Worm (Caenorhabditis elegans) whole organism, L2 larva: ENCODE data around the gene nasp-2.

Source experiments
- C34F6.9 ChIP-seq: fragments of 150-350 bp; optimal IDR thresholded peaks from 2 replicates; lab custom pipeline; 2014; ENCODE audit warnings: missing biosample characterization, missing genetic modification characterization
- F13H6.1 ChIP-seq: sonication (generic microtip); optimal IDR thresholded peaks from 2 replicates; lab custom pipeline; 2016; ENCODE audit warnings: missing genetic modification characterization, missing compliant biosample characterization
- R02D3.7 ChIP-seq: fragments of 150-350 bp; optimal IDR thresholded peaks from 2 replicates; lab custom pipeline; 2014; ENCODE audit warnings: missing biosample characterization, missing genetic modification characterization
- Y55F3AM.14 ChIP-seq: fragments of 200-800 bp; sonication (Bioruptor generic); optimal IDR thresholded peaks from 2 replicates; lab custom pipeline; 2018; ENCODE audit warnings: mild to moderate bottlenecking, missing genetic modification characterization, missing compliant biosample characterization
- ZK546.5 ChIP-seq: sonication (generic microtip); optimal IDR thresholded peaks from 2 replicates; lab custom pipeline; 2017; ENCODE audit warnings: missing biosample characterization, missing genetic modification characterization
- alr-1 ChIP-seq: fragments of 150-350 bp; optimal IDR thresholded peaks from 2 replicates; lab custom pipeline; 2014; ENCODE audit warnings: missing biosample characterization, missing genetic modification characterization
- ama-1 ChIP-seq: fragments of 150-350 bp; optimal IDR thresholded peaks from 2 replicates; lab custom pipeline; 2018; ENCODE audit warnings: inconsistent platforms
- blmp-1 ChIP-seq: sonication (generic microtip); optimal IDR thresholded peaks from 2 replicates; lab custom pipeline; 2017; ENCODE audit warnings: missing genetic modification characterization, mild to moderate bottlenecking, missing compliant biosample characterization, antibody characterized with exemption, moderate library complexity; ENCODE audit not compliant: insufficient read depth
- ceh-16 ChIP-seq: fragments of 150-350 bp; optimal IDR thresholded peaks from 2 replicates; lab custom pipeline; 2014; ENCODE audit warnings: missing biosample characterization, missing genetic modification characterization
- ceh-82 ChIP-seq: fragments of 150-350 bp; optimal IDR thresholded peaks from 2 replicates; lab custom pipeline; 2014; ENCODE audit warnings: missing biosample characterization, missing genetic modification characterization
- elt-1 ChIP-seq: fragments of 150-350 bp; optimal IDR thresholded peaks from 2 replicates; lab custom pipeline; 2014; ENCODE audit warnings: missing biosample characterization, missing genetic modification characterization
- fos-1 ChIP-seq: fragments of 150-350 bp; optimal IDR thresholded peaks from 2 replicates; lab custom pipeline; 2014; ENCODE audit warnings: missing biosample characterization, missing genetic modification characterization
- gmeb-1 ChIP-seq: fragments of 150-350 bp; optimal IDR thresholded peaks from 2 replicates; lab custom pipeline; 2014; ENCODE audit warnings: missing biosample characterization, missing genetic modification characterization
- lin-13 ChIP-seq: fragments of 150-350 bp; optimal IDR thresholded peaks from 2 replicates; lab custom pipeline; 2014; ENCODE audit warnings: missing biosample characterization, missing genetic modification reagents, missing genetic modification characterization
- lin-39 ChIP-seq: fragments of 150-350 bp; optimal IDR thresholded peaks from 2 replicates; lab custom pipeline; 2014; ENCODE audit warnings: missing biosample characterization, missing genetic modification reagents, missing genetic modification characterization
- lsy-2 ChIP-seq, 2 experiments: fragments of 150-350 bp in 1 of 2; sonication (generic microtip) in 1 of 2; optimal IDR thresholded peaks; 2 replicates each; lab custom pipeline; 2014 to 2017; ENCODE audit warnings: missing biosample characterization in 2 of 2, missing genetic modification characterization in 2 of 2
- mab-5 ChIP-seq: fragments of 150-350 bp; optimal IDR thresholded peaks from 2 replicates; lab custom pipeline; 2014; ENCODE audit warnings: missing biosample characterization, missing genetic modification characterization
- mbf-1 ChIP-seq: sonication (generic microtip); optimal IDR thresholded peaks from 2 replicates; lab custom pipeline; 2017; ENCODE audit warnings: missing biosample characterization, missing genetic modification characterization
- nhr-10 ChIP-seq: sonication (generic microtip); optimal IDR thresholded peaks from 2 replicates; lab custom pipeline; 2017; ENCODE audit warnings: missing biosample characterization, missing genetic modification characterization
- nhr-21 ChIP-seq: fragments of 150-350 bp; optimal IDR thresholded peaks from 2 replicates; lab custom pipeline; 2014; ENCODE audit warnings: missing biosample characterization, missing genetic modification characterization
- nhr-23 ChIP-seq: fragments of 150-350 bp; optimal IDR thresholded peaks from 2 replicates; lab custom pipeline; 2014; ENCODE audit warnings: missing biosample characterization, missing genetic modification reagents, missing genetic modification characterization
- nhr-237 ChIP-seq: fragments of 150-350 bp; optimal IDR thresholded peaks from 2 replicates; lab custom pipeline; 2014; ENCODE audit warnings: missing biosample characterization, missing genetic modification characterization
- nhr-25 ChIP-seq: fragments of 150-350 bp; sonication (generic microtip); optimal IDR thresholded peaks from 3 replicates; lab custom pipeline; 2014; ENCODE audit warnings: missing biosample characterization, missing genetic modification characterization
- nhr-6 ChIP-seq: fragments of 150-350 bp; optimal IDR thresholded peaks from 2 replicates; lab custom pipeline; 2014; ENCODE audit warnings: missing biosample characterization, missing genetic modification characterization
- peb-1 ChIP-seq: fragments of 150-350 bp; optimal IDR thresholded peaks from 2 replicates; lab custom pipeline; 2014; ENCODE audit warnings: missing biosample characterization, missing genetic modification characterization
- skn-1 ChIP-seq: sonication (generic microtip); optimal IDR thresholded peaks from 2 replicates; lab custom pipeline; 2017; ENCODE audit warnings: missing biosample characterization, missing genetic modification characterization
- sma-3 ChIP-seq: sonication (generic microtip); optimal IDR thresholded peaks from 2 replicates; lab custom pipeline; 2016; ENCODE audit warnings: missing genetic modification reagents, missing genetic modification characterization, missing compliant biosample characterization
- sma-9 ChIP-seq, 2 experiments: fragments of 150-350 bp in 1 of 2; sonication (generic microtip) in 1 of 2; optimal IDR thresholded peaks; 2 replicates each; lab custom pipeline; 2014 to 2016; ENCODE audit warnings: missing genetic modification characterization in 2 of 2, mild to moderate bottlenecking in 1 of 2, missing biosample characterization in 1 of 2, missing compliant biosample characterization in 1 of 2, missing genetic modification reagents in 1 of 2, moderate library complexity in 1 of 2
- snpc-4 ChIP-seq: fragments of 150-350 bp; optimal IDR thresholded peaks from 2 replicates; lab custom pipeline; 2014; ENCODE audit warnings: missing biosample characterization, missing genetic modification characterization
- unc-55 ChIP-seq: fragments of 150-350 bp; sonication (generic microtip); optimal IDR thresholded peaks from 3 replicates; lab custom pipeline; 2014; ENCODE audit warnings: missing biosample characterization, missing genetic modification reagents, missing genetic modification characterization
- ztf-4 ChIP-seq: fragments of 150-350 bp; optimal IDR thresholded peaks from 2 replicates; lab custom pipeline; 2014; ENCODE audit warnings: missing biosample characterization, missing genetic modification characterization

The nasp-2 gene

DNA sequence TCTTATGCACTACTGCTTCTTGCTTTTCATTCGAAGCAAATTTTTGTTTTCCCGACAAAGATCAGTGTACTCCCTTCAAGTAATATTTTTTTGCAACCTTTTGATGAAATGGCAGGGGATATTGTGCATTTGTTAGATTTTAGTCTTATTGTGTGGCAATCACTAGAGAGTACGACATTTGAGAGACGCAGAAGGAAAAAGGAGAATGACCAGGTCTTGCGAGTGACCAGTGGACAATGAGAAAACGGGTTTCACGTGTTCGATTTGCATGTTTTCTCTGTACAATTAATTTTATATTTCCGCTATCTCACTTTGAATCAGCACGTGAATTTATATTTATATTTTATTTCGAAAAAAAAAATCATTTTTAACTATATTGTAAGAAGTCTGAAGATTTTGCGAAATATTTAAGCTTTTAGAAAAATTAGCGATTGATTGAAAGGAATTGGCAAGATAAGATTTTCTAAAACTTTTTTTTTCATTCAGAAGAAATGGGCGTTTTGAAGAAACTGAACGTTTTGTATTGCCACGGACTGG, 23.9 kb upstream of the nasp-2 start, which contains the start of gene C50B6.9:
TSS of gene C50B6.9 (plus strand) at position 487 of the 537 bp plus-strand sequence.
- TF ChIP-seq nhr-23 (tag; lab: Kevin White, UChicago) (no peak), F13H6.1 (tag; lab: Kevin White, UChicago) (peak; percentile 3)

DNA sequence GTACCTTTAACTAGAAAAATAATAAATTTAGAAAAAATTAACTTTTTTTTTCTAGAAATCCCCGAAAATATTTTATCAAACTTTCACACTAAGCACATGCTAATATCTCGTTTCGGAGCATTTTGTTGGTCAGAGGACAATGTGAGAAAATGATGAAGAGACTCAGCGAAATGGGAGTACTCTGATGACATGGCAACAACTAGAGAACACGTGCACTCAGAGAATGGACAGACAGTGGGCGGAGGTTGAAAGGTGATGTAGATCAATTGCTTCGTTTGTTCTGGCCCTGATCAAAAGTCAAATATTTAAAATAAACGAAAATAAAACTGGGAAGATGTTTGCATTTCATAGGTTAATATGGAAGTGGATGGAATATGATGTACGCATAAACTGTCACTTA, 22.4 kb upstream of the nasp-2 start:
- TF ChIP-seq sma-9 (GFP tag; optimal IDR thresholded peaks at IDR 0.05; lab: Kevin White, UChicago) (peak; percentile 68), sma-9 (tag; optimal IDR thresholded peaks at IDR 0.05; lab: Kevin White, UChicago) (no peak), gmeb-1 (tag; lab: Kevin White, UChicago) (no peak), fos-1 (tag; lab: Kevin White, UChicago) (no peak)

DNA sequence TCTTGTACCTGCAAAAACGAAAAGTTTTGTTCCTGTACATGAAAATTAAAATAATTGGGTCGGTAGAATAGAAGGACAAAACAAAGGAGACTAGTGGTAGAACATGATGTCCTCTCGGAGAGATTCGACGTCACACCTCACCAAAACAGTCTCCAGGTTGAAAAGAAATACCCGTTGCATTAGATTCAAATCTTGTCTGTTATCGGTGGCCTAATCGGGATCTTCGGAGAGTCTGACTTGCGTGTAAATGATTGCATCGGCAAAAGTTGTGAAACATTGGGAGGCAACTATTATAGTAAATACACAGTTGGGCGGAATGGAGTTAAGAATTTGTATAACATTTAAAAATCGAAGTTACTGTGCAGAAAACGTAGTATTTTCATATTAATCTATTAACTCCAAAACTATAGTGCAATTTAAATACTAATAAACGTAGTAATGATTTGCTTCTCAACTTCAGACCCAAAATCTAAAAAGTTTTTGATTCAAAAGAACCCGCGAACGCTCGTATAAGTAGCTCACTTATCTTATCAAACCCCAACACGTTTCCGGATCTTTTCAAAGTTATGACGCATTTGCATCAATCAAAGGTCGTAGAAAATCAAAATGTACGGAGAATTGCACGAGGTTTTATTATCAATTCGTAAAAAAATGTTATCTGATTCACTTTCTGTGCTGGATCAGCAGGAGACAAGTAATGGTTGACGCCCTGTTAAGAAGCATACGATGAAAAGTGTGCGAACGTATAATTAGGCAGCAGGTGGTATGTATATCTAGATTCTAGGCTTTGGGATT, 21.5 kb upstream of the nasp-2 start, which contains the start of gene nhr-168:
TSS of gene nhr-168 (minus strand) at position 486 of the 795 bp plus-strand sequence.
- TF ChIP-seq elt-1, result peak; percentile 92
- TF ChIP-seq gmeb-1 (tag; lab: Kevin White, UChicago), result no peak
- no peak for TF ChIP-seq peb-1 (tag; lab: Kevin White, UChicago)
- TF ChIP-seq fos-1 (tag; lab: Kevin White, UChicago), result peak; percentile 65
- TF ChIP-seq sma-9 (GFP tag; optimal IDR thresholded peaks at IDR 0.05; lab: Kevin White, UChicago), result peak; percentile 80
- TF ChIP-seq sma-9 (tag; optimal IDR thresholded peaks at IDR 0.05; lab: Kevin White, UChicago), result no peak
- TF ChIP-seq nhr-25, result no peak
- TF ChIP-seq lin-13, result no peak
- peak; percentile 80 for TF ChIP-seq nhr-23 (tag; lab: Kevin White, UChicago)
- TF ChIP-seq ceh-16 (tag; lab: Kevin White, UChicago), result peak; percentile 66

DNA sequence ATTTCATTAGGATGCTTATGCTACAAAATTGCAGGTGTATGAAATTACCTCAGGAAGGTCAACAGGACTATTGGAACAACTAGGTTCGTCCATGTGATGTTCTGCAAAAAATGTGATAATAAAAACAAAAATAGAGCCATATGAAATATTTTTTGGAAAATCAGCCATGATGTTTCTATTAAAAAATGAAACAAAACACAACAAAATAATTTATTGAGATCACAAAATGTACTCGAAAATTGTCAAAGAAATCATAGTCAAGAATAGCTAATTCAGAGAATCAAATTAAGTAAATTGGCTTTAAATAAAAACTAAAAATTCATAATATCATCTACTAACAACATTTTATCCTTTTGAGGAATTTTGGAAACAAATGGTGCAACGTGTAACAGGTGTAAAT, 18.9 kb upstream of the nasp-2 start, which contains the start of gene nhr-129:
TSS of gene nhr-129 (minus strand) at position 101 of the 400 bp plus-strand sequence.
- no peak for TF ChIP-seq C34F6.9 (tag; lab: Kevin White, UChicago)
- TF ChIP-seq nhr-6 (tag; lab: Kevin White, UChicago), result no peak
- no peak for TF ChIP-seq mab-5
- no peak for TF ChIP-seq lsy-2 (tag; optimal IDR thresholded peaks at IDR 0.05; lab: Kevin White, UChicago)
- TF ChIP-seq sma-9 (GFP tag; optimal IDR thresholded peaks at IDR 0.05; lab: Kevin White, UChicago), result no peak
- TF ChIP-seq sma-9 (tag; optimal IDR thresholded peaks at IDR 0.05; lab: Kevin White, UChicago), result no peak
- TF ChIP-seq nhr-237 (tag; lab: Kevin White, UChicago), result no peak
- no peak for TF ChIP-seq ceh-82
- TF ChIP-seq Y55F3AM.14, result no peak
- no peak for TF ChIP-seq ztf-4 (tag; lab: Kevin White, UChicago)
- TF ChIP-seq alr-1, result no peak
- no peak for TF ChIP-seq fos-1 (tag; lab: Kevin White, UChicago)
- TF ChIP-seq blmp-1, result no peak
- TF ChIP-seq nhr-21, result no peak
- no peak for TF ChIP-seq sma-3 (GFP tag; lab: Kevin White, UChicago)
- TF ChIP-seq elt-1, result no peak
- TF ChIP-seq nhr-23 (tag; lab: Kevin White, UChicago), result no peak
- no peak for TF ChIP-seq ZK546.5 (tag; lab: Kevin White, UChicago)
- no peak for TF ChIP-seq ama-1
- TF ChIP-seq nhr-10 (tag; lab: Kevin White, UChicago), result no peak

DNA sequence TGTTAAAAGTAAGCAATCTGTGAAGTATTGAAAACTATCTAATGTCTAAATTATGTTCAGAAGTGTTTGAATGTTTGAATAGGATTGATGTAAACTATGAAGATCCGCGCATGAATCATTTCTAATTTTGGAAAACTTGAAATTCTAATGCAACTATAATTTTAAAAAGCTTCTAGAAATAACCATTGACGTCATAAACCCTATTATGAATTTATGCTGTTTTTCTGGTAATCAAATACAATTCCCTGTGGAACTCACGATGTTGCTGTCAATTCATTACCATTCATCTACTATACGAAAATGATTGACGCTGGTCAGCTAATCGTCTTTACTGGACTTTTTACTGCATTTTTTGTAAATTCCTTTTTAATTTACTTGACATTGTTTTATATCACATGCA, 15.4 kb upstream of the nasp-2 start, which contains the start of gene str-37:
TSS of gene str-37 (plus strand) at position 301 of the 400 bp plus-strand sequence.
- no peak for TF ChIP-seq skn-1 (tag; lab: Kevin White, UChicago)
- TF ChIP-seq R02D3.7, result no peak
- TF ChIP-seq nhr-23 (tag; lab: Kevin White, UChicago), result no peak
- no peak for TF ChIP-seq nhr-237 (tag; lab: Kevin White, UChicago)
- no peak for TF ChIP-seq F13H6.1 (tag; lab: Kevin White, UChicago)
- no peak for TF ChIP-seq mbf-1
- no peak for TF ChIP-seq lin-39 (tag; lab: Kevin White, UChicago)
- TF ChIP-seq nhr-10 (tag; lab: Kevin White, UChicago), result no peak
- TF ChIP-seq snpc-4, result no peak
- TF ChIP-seq unc-55 (GFP tag; lab: Kevin White, UChicago), result no peak
